Worm (Caenorhabditis elegans) whole organism, young adult: ENCODE results near the gene T21D12.7.
A peak's percentile ranks its signal among the peaks of the same experiment; 100 is the strongest.

Source experiments
- attf-6 ChIP-seq: fragments of 200-800 bp; sonication (Bioruptor generic); IDR thresholded peaks from 2 replicates; pipeline ENCODE4 v1.3.6; 2022; ENCODE audit warnings: missing genetic modification reagents, missing genetic modification characterization, missing compliant biosample characterization
- bed-2 ChIP-seq: fragments of 200-800 bp; sonication (Bioruptor generic); IDR thresholded peaks from 2 replicates; pipeline ENCODE4 v1.3.6; 2022; ENCODE audit warnings: missing genetic modification reagents, missing genetic modification characterization, missing compliant biosample characterization
- gei-17 ChIP-seq: fragments of 200-800 bp; sonication (Bioruptor generic); optimal IDR thresholded peaks from 2 replicates; lab custom pipeline; 2018; ENCODE audit warnings: mild to moderate bottlenecking, missing genetic modification characterization, missing compliant biosample characterization
- let-607 ChIP-seq, 2 experiments: fragments of 200-800 bp in 1 of 2; sonication (Bioruptor generic) in 1 of 2; sonication (generic microtip) in 1 of 2; optimal IDR thresholded peaks; 2 replicates each; lab custom pipeline; 2016 to 2018; ENCODE audit warnings: mild to moderate bottlenecking in 2 of 2, missing compliant biosample characterization in 2 of 2, missing genetic modification characterization in 2 of 2, moderate library complexity in 2 of 2, missing genotype in 1 of 2

DNA sequence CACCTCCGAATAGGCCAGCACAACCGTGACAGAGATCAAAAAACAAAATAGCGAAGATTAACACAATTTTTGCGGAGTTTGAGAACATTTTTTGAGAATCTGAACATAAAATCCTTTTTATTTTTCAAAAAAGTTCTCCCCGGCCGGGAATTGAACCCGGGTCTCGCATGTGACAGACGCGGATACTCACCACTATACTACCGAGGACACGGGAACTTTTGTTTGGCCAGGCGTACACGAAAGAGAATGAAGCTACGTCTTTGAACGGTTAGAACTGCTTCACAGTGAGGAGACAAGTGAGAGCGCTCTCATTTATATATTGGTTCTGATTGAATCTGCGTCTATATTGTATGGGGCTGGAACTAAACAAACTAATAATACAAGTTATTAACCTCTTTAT, 31.2 kb upstream of the T21D12.7 start, which contains the start of gene grl-26:
- TF ChIP-seq let-607 (tag; optimal IDR thresholded peaks at IDR 0.05; lab: Kevin White, UChicago) (peak; percentile 6 to 25), bed-2 (GFP tag; lab: Robert Waterston, UW) (0 out of 2 replicates have a peak, but pooled peaks have one; percentile 31), attf-6 (no peak), gei-17 (GFP tag; lab: Kevin White, UChicago) (no peak)
